Fruit fly (Drosophila melanogaster) whole organism, embryonic: Measurements from ENCODE around the gene Nepl13.

Experiments used
- Bdp1 ChIP-seq: fragments of 200-800 bp; sonication (Bioruptor generic); optimal IDR thresholded peaks from 3 replicates; lab custom pipeline; 2016; ENCODE audit warnings: missing biosample characterization, missing genetic modification characterization
- Bgb ChIP-seq: fragments of 200-800 bp; sonication (Bioruptor generic); IDR thresholded peaks from 2 replicates; pipeline ENCODE4 v1.3.6; 2022; ENCODE audit warnings: missing biosample characterization, missing genetic modification characterization; ENCODE audit not compliant: partially characterized antibody
- C15 ChIP-seq: fragments of 200-800 bp; sonication (Bioruptor generic); IDR thresholded peaks from 3 replicates; pipeline ENCODE4 v1.3.6; 2022; ENCODE audit warnings: missing biosample characterization, missing genetic modification characterization
- CG11085 ChIP-seq: fragments of 200-800 bp; sonication (Bioruptor generic); IDR thresholded peaks from 2 replicates; pipeline ENCODE4 v1.3.6; 2022; ENCODE audit warnings: missing biosample characterization, missing genetic modification characterization
- CG11398 ChIP-seq: fragments of 200-800 bp; sonication (Bioruptor generic); optimal IDR thresholded peaks from 2 replicates; lab custom pipeline; 2016; ENCODE audit warnings: missing biosample characterization, missing genetic modification characterization
- CG11696 ChIP-seq: fragments of 200-800 bp; sonication (Bioruptor generic); IDR thresholded peaks from 2 replicates; pipeline ENCODE4 v1.3.6; 2022; ENCODE audit warnings: missing biosample characterization, missing genetic modification characterization
- CG12104 ChIP-seq: fragments of 200-800 bp; sonication (Bioruptor generic); optimal IDR thresholded peaks from 3 replicates; lab custom pipeline; 2016; ENCODE audit warnings: missing biosample characterization, missing genetic modification characterization
- CG15479 ChIP-seq: fragments of 200-800 bp; sonication (Bioruptor generic); optimal IDR thresholded peaks from 3 replicates; lab custom pipeline; 2019; ENCODE audit warnings: missing biosample characterization, mild to moderate bottlenecking, missing genetic modification characterization, moderate library complexity
- CG16863 ChIP-seq: fragments of 200-800 bp; sonication (Bioruptor generic); optimal IDR thresholded peaks from 3 replicates; lab custom pipeline; 2016; ENCODE audit warnings: missing biosample characterization, missing genetic modification characterization
- CG18476 ChIP-seq: fragments of 200-800 bp; sonication (Bioruptor generic); optimal IDR thresholded peaks from 2 replicates; lab custom pipeline; 2016; ENCODE audit warnings: missing biosample characterization, mild to moderate bottlenecking, missing genetic modification characterization
- CG31441 ChIP-seq: fragments of 200-800 bp; sonication (Bioruptor generic); IDR thresholded peaks from 2 replicates; pipeline ENCODE4 v1.3.6; 2022; ENCODE audit warnings: missing biosample characterization, missing genetic modification characterization
- CG32772 ChIP-seq: fragments of 200-800 bp; sonication (Bioruptor generic); IDR thresholded peaks from 2 replicates; pipeline ENCODE4 v1.3.6; 2022; ENCODE audit warnings: missing biosample characterization, missing genetic modification characterization
- CG3726 ChIP-seq: fragments of 200-800 bp; sonication (Bioruptor generic); IDR thresholded peaks from 3 replicates; pipeline ENCODE4, ENCODE4 v1.3.6; 2022; ENCODE audit warnings: missing biosample characterization, missing genetic modification characterization
- CG3847 ChIP-seq: fragments of 200-800 bp; sonication (Bioruptor generic); IDR thresholded peaks from 2 replicates; pipeline ENCODE4 v1.3.6; 2022; ENCODE audit warnings: missing biosample characterization, missing genetic modification characterization
- CG4820 ChIP-seq: fragments of 200-800 bp; sonication (Bioruptor generic); optimal IDR thresholded peaks from 3 replicates; lab custom pipeline; 2016; ENCODE audit warnings: missing biosample characterization, missing genetic modification characterization
- CG5953 ChIP-seq: fragments of 200-800 bp; sonication (Bioruptor generic); IDR thresholded peaks from 2 replicates; pipeline ENCODE4 v1.3.6; 2022; ENCODE audit warnings: missing biosample characterization, missing genetic modification characterization
- CG7786 ChIP-seq: fragments of 200-800 bp; sonication (Bioruptor generic); optimal IDR thresholded peaks from 2 replicates; lab custom pipeline; 2016; ENCODE audit warnings: missing biosample characterization, missing genetic modification characterization
- CG8478 ChIP-seq: fragments of >200 bp; optimal IDR thresholded peaks from 2 replicates; lab custom pipeline; 2018
- CG9876 ChIP-seq: fragments of 200-800 bp; sonication (Bioruptor generic); optimal IDR thresholded peaks from 2 replicates; lab custom pipeline; 2016; ENCODE audit warnings: missing biosample characterization, missing genetic modification characterization
- Doc2 ChIP-seq: fragments of 200-800 bp; sonication (Bioruptor generic); IDR thresholded peaks from 2 replicates; pipeline ENCODE4 v1.3.6; 2022; ENCODE audit warnings: missing biosample characterization, missing genetic modification characterization
- Dref ChIP-seq: fragments of 200-800 bp; sonication (Bioruptor generic); IDR thresholded peaks from 2 replicates; pipeline ENCODE4 v1.3.6; 2022; ENCODE audit warnings: missing biosample characterization, missing genetic modification characterization
- Gsc ChIP-seq: fragments of 200-800 bp; sonication (Bioruptor generic); IDR thresholded peaks from 2 replicates; pipeline ENCODE4 v1.3.6; 2022; ENCODE audit warnings: missing biosample characterization, missing genetic modification characterization
- Gug ChIP-seq: fragments of 200-800 bp; sonication (Bioruptor generic); IDR thresholded peaks from 4 replicates; pipeline ENCODE4 v1.3.6; 2022; ENCODE audit warnings: missing biosample characterization, missing genetic modification characterization
- Hr39 ChIP-seq: fragments of >200 bp; optimal IDR thresholded peaks from 2 replicates; lab custom pipeline; 2017
- MESR4 ChIP-seq: fragments of 200-800 bp; sonication (Bioruptor generic); optimal IDR thresholded peaks from 2 replicates; lab custom pipeline; 2018; ENCODE audit warnings: missing biosample characterization, mild to moderate bottlenecking, missing genetic modification characterization, moderate library complexity
- NK7.1 ChIP-seq: fragments of 200-800 bp; sonication (Bioruptor generic); optimal IDR thresholded peaks from 3 replicates; lab custom pipeline; 2016; ENCODE audit warnings: missing biosample characterization, missing genetic modification characterization
- Poxn ChIP-seq: fragments of 200-800 bp; sonication (Bioruptor generic); IDR thresholded peaks from 2 replicates; pipeline ENCODE4 v1.3.6; 2022; ENCODE audit warnings: missing biosample characterization, missing genetic modification characterization
- Side ChIP-seq: fragments of 200-800 bp; sonication (Bioruptor generic); optimal IDR thresholded peaks from 2 replicates; lab custom pipeline; 2016; ENCODE audit warnings: missing biosample characterization, missing genetic modification characterization
- Ssrp ChIP-seq: fragments of 200-800 bp; sonication (Bioruptor generic); optimal IDR thresholded peaks from 2 replicates; lab custom pipeline; 2018; ENCODE audit warnings: missing biosample characterization, mild to moderate bottlenecking, missing genetic modification characterization, moderate library complexity
- ab ChIP-seq: fragments of 200-800 bp; sonication (Bioruptor generic); optimal IDR thresholded peaks from 2 replicates; lab custom pipeline; 2016; ENCODE audit warnings: missing biosample characterization, missing genetic modification characterization
- al ChIP-seq: fragments of 200-800 bp; sonication (Bioruptor generic); IDR thresholded peaks from 2 replicates; pipeline ENCODE4 v1.3.6; 2022; ENCODE audit warnings: missing biosample characterization, missing genetic modification characterization
- az2 ChIP-seq: fragments of 200-800 bp; sonication (Bioruptor generic); optimal IDR thresholded peaks from 3 replicates; lab custom pipeline; 2016; ENCODE audit warnings: missing biosample characterization, missing genetic modification characterization
- bigmax ChIP-seq: fragments of 200-800 bp; sonication (Bioruptor generic); optimal IDR thresholded peaks from 2 replicates; lab custom pipeline; 2018; ENCODE audit warnings: missing biosample characterization, mild to moderate bottlenecking, missing genetic modification characterization
- bsh ChIP-seq, 2 experiments: fragments of 200-800 bp; sonication (Bioruptor generic); optimal IDR thresholded peaks; 2 replicates each; lab custom pipeline; 2017 to 2018; ENCODE audit warnings: mild to moderate bottlenecking in 2 of 2, missing biosample characterization in 2 of 2, missing genetic modification characterization in 2 of 2, moderate library complexity in 1 of 2
- dati ChIP-seq: fragments of 200-800 bp; sonication (Bioruptor generic); IDR thresholded peaks from 2 replicates; pipeline ENCODE4 v1.3.6; 2022; ENCODE audit warnings: missing biosample characterization, missing genetic modification characterization
- dmrt99B ChIP-seq: fragments of 200-800 bp; sonication (Bioruptor generic); optimal IDR thresholded peaks from 2 replicates; lab custom pipeline; 2018; ENCODE audit warnings: missing biosample characterization, mild to moderate bottlenecking, missing genetic modification characterization, moderate library complexity
- fd64A ChIP-seq: fragments of 200-800 bp; sonication (Bioruptor generic); optimal IDR thresholded peaks from 3 replicates; lab custom pipeline; 2018; ENCODE audit warnings: missing biosample characterization, mild to moderate bottlenecking, missing genetic modification characterization
- grn ChIP-seq: fragments of 200-800 bp; sonication (Bioruptor generic); optimal IDR thresholded peaks from 3 replicates; lab custom pipeline; 2017; ENCODE audit warnings: missing biosample characterization, missing genetic modification characterization
- ham ChIP-seq: fragments of 200-800 bp; sonication (Bioruptor generic); IDR thresholded peaks from 2 replicates; pipeline ENCODE4 v1.3.6; 2022; ENCODE audit warnings: missing biosample characterization, missing genetic modification characterization
- lola ChIP-seq, 3 experiments: fragments of >200 bp in 2 of 3; fragments of 200-800 bp in 1 of 3; sonication (Bioruptor generic) in 1 of 3; optimal IDR thresholded peaks; 2 replicates each; lab custom pipeline; 2017 to 2019; ENCODE audit warnings: missing biosample characterization in 3 of 3, missing genetic modification characterization in 3 of 3, mild to moderate bottlenecking in 1 of 3, moderate library complexity in 1 of 3
- lov ChIP-seq, 2 experiments: fragments of 200-800 bp in 1 of 2; fragments of >200 bp in 1 of 2; sonication (Bioruptor generic) in 1 of 2; IDR thresholded peaks in 1 of 2; optimal IDR thresholded peaks in 1 of 2; 2 replicates in 1 of 2; 3 replicates in 1 of 2; pipeline versions ENCODE4 v1.3.6 to Lab custom; 2017 to 2022; ENCODE audit warnings: missing biosample characterization in 1 of 2, missing genetic modification characterization in 1 of 2
- maf-S ChIP-seq: fragments of 200-800 bp; sonication (Bioruptor generic); optimal IDR thresholded peaks from 2 replicates; lab custom pipeline; 2016; ENCODE audit warnings: missing biosample characterization, missing genetic modification characterization
- odd ChIP-seq: fragments of 200-800 bp; sonication (Bioruptor generic); optimal IDR thresholded peaks from 2 replicates; lab custom pipeline; 2017; ENCODE audit warnings: missing biosample characterization, mild to moderate bottlenecking, missing genetic modification characterization
- p53 ChIP-seq: fragments of 200-800 bp; sonication (Bioruptor generic); optimal IDR thresholded peaks from 2 replicates; lab custom pipeline; 2016; ENCODE audit warnings: missing biosample characterization, missing genetic modification characterization
- phol ChIP-seq: fragments of 200-800 bp; sonication (Bioruptor generic); optimal IDR thresholded peaks from 3 replicates; lab custom pipeline; 2018; ENCODE audit warnings: missing biosample characterization, mild to moderate bottlenecking, missing genetic modification characterization, moderate library complexity
- row ChIP-seq: fragments of 200-800 bp; sonication (Bioruptor generic); IDR thresholded peaks from 3 replicates; pipeline ENCODE4 v1.3.6; 2022; ENCODE audit warnings: missing biosample characterization, missing genetic modification characterization
- salm ChIP-seq: fragments of 200-800 bp; sonication (Bioruptor generic); optimal IDR thresholded peaks from 2 replicates; lab custom pipeline; 2018; ENCODE audit warnings: missing biosample characterization, mild to moderate bottlenecking, missing genetic modification characterization
- scrt ChIP-seq: fragments of 200-800 bp; sonication (Bioruptor generic); optimal IDR thresholded peaks from 2 replicates; lab custom pipeline; 2018; ENCODE audit warnings: missing biosample characterization, mild to moderate bottlenecking, missing genetic modification characterization, moderate library complexity
- so ChIP-seq: fragments of 200-800 bp; sonication (Bioruptor generic); IDR thresholded peaks from 3 replicates; pipeline ENCODE4 v1.3.6; 2022; ENCODE audit warnings: missing biosample characterization, missing genetic modification characterization
- unc-4 ChIP-seq: fragments of 200-800 bp; sonication (Bioruptor generic); IDR thresholded peaks from 2 replicates; pipeline ENCODE4 v1.3.6; 2022; ENCODE audit warnings: missing biosample characterization, missing genetic modification characterization; ENCODE audit not compliant: partially characterized antibody

Nepl13 gene

DNA sequence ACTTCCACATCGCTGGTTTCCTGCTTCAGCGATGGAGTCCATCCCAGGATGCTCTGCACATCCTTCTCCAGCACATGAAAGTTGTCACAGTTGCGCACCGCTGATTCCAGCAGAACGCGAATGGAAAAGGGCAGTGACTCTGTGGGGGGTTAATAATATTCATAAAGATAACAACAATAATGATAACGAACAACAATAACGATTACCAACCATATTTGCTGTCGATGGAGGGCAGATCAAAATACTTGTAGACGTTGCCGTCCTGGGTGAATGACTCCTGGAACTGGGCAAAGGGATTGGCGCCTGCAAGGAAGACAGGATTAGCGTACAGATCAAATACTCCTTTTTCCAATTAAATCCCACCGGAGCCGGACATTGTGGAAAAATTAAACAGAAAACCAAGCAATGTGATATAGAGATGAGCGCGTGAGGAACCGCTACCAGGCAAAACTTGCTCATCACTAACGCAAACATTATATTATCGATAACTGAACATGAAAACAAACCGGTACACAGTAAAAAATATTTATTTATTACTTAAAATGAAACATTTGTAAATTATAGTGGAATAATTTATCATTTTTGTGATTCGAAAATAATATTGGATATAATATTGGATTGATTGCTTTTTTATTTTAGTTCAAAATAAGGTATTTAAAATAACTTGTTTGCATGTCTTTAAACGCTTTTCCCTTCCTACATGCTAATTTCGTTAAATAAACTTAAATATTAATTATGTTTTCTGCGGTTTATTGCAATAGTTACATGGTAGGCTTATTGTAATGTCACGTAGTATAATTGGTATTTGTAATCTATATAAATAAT lies 36.5 kb downstream of the Nepl13 start, which contains the start of gene Irp-1A (continued):
- peak; percentile 71 for TF ChIP-seq CG3847
- peak; percentile 87 for TF ChIP-seq CG31441 (GFP tag; lab: Robert Waterston, UW)
- TF ChIP-seq Poxn (GFP tag; lab: Robert Waterston, UW): no peak
- no peak for TF ChIP-seq CG11398
- TF ChIP-seq CG7786 (GFP tag; lab: Kevin White, UChicago): peak; percentile 17
- peak; percentile 22 for TF ChIP-seq CG16863 (GFP tag; lab: Kevin White, UChicago)
- TF ChIP-seq CG18476 (GFP tag; lab: Kevin White, UChicago): peak; percentile 18
- peak; percentile 62 for TF ChIP-seq MESR4 (GFP tag; lab: Kevin White, UChicago)
- no peak for TF ChIP-seq CG9876
- no peak for TF ChIP-seq CG5953 (GFP tag; lab: Robert Waterston, UW)
- no peak for TF ChIP-seq NK7.1 (GFP tag; lab: Kevin White, UChicago)
- TF ChIP-seq odd (GFP tag; lab: Kevin White, UChicago): peak; percentile 47
- TF ChIP-seq CG11085 (GFP tag; lab: Robert Waterston, UW): peak; percentile 62
- no peak for TF ChIP-seq dati (GFP tag; lab: Robert Waterston, UW)
- TF ChIP-seq az2 (GFP tag; lab: Kevin White, UChicago): peak; percentile 60
- peak; percentile 81 for TF ChIP-seq phol (tag; lab: Kevin White, UChicago)
- TF ChIP-seq CG12104 (GFP tag; lab: Kevin White, UChicago): peak; percentile 40
- peak; percentile 66 for TF ChIP-seq Ssrp (tag; lab: Kevin White, UChicago)
- peak; percentile 64 for TF ChIP-seq CG32772 (GFP tag; lab: Robert Waterston, UW)
- TF ChIP-seq CG11696: peak; percentile 43; the same call in 1 of the 2 replicates
- peak; percentile 86 for TF ChIP-seq row (GFP tag; lab: Robert Waterston, UW)
- no peak for TF ChIP-seq fd64A (GFP tag; lab: Kevin White, UChicago)
- TF ChIP-seq Doc2 (GFP tag; lab: Robert Waterston, UW): no peak
- TF ChIP-seq Bgb (GFP tag; lab: Robert Waterston, UW): peak; percentile 86
- no peak for TF ChIP-seq CG8478 (lab: Kevin White, UChicago)
- TF ChIP-seq salm (tag; lab: Kevin White, UChicago): peak; percentile 62
- peak; percentile 37 for TF ChIP-seq scrt (GFP tag; lab: Kevin White, UChicago)
- TF ChIP-seq Side (GFP tag; lab: Kevin White, UChicago): no peak
- TF ChIP-seq C15 (GFP tag; lab: Robert Waterston, UW): no peak
- no peak for TF ChIP-seq lov (optimal IDR thresholded peaks at IDR 0.05; lab: Kevin White, UChicago)
- TF ChIP-seq lov (GFP tag; IDR thresholded peaks at IDR 0.05; lab: Robert Waterston, UW): 0 out of 3 replicates have a peak, but pooled peaks have one; percentile 57
- no peak for TF ChIP-seq so (GFP tag; lab: Robert Waterston, UW)
- TF ChIP-seq ab: no peak
- peak; percentile 3 for TF ChIP-seq Bdp1 (GFP tag; lab: Kevin White, UChicago)
- TF ChIP-seq bsh (GFP tag; optimal IDR thresholded peaks at IDR 0.05; lab: Kevin White, UChicago): peak in 1 of 2 experiments; percentile 83
- no peak for TF ChIP-seq Hr39
- peak; percentile 41; the same call in 1 of the 4 replicates for TF ChIP-seq Gug (GFP tag; lab: Robert Waterston, UW)
- no peak for TF ChIP-seq p53 (GFP tag; lab: Kevin White, UChicago)
- TF ChIP-seq Gsc (GFP tag; lab: Robert Waterston, UW): no peak
- TF ChIP-seq grn (GFP tag; lab: Kevin White, UChicago): no peak
- peak; percentile 43; the same call in 1 of the 2 replicates for TF ChIP-seq al
- no peak for TF ChIP-seq bigmax
- peak; percentile 81 for TF ChIP-seq Dref
- no peak for TF ChIP-seq CG15479 (GFP tag; lab: Kevin White, UChicago)
- TF ChIP-seq ham: no peak
- peak in 1 of 3 experiments; percentile 71 for TF ChIP-seq lola (GFP tag; optimal IDR thresholded peaks at IDR 0.05; lab: Kevin White, UChicago)
- TF ChIP-seq CG3726 (GFP tag; lab: Robert Waterston, UW): no peak
- peak; percentile 83 for TF ChIP-seq dmrt99B (tag; lab: Kevin White, UChicago)
- TF ChIP-seq CG4820 (GFP tag; lab: Kevin White, UChicago): peak; percentile 2
- TF ChIP-seq maf-S (GFP tag; lab: Kevin White, UChicago): no peak
- TF ChIP-seq unc-4 (GFP tag; lab: Robert Waterston, UW): peak; percentile 84
